Worm (Caenorhabditis elegans): ENCODE measurements around the gene F38C2.7.

- TF ChIP-seq elt-3 (tag; optimal IDR thresholded peaks at IDR 0.05) (no peak), snpc-4 (tag; optimal IDR thresholded peaks at IDR 0.05) (no peak), unc-39 (tag; optimal IDR thresholded peaks at IDR 0.05) (no peak), mls-2 (tag; optimal IDR thresholded peaks at IDR 0.05) (no peak), unc-62 (GFP tag; optimal IDR thresholded peaks at IDR 0.05) (no peak), unc-120 (tag; optimal IDR thresholded peaks at IDR 0.05; ENCODE audit: poor library complexity, severe bottlenecking) (no peak), zip-8 (tag; optimal IDR thresholded peaks at IDR 0.05) (no peak), blmp-1 (tag; optimal IDR thresholded peaks at IDR 0.05) (no peak), ztf-11 (tag; optimal IDR thresholded peaks at IDR 0.05) (no peak), lsy-2 (tag; optimal IDR thresholded peaks at IDR 0.05) (no peak)
These were observed 38.6 kb downstream of the F38C2.7 start, which contains the start of gene srw-61 for ce11 chrIV:16238555-16238954.

All from whole organism, mixed stage, embryonic.